Worm (Caenorhabditis elegans) whole organism, young adult: ENCODE data around the gene ZK546.19.
A peak's percentile ranks its signal among the peaks of the same experiment; 100 is the strongest.

Experiments
- lsy-27 ChIP-seq: sonication (generic microtip); optimal IDR thresholded peaks from 2 replicates; lab custom pipeline; 2017; ENCODE audit warnings: missing genetic modification characterization, mild to moderate bottlenecking, missing compliant biosample characterization, antibody characterized with exemption, missing genotype, borderline replicate concordance; ENCODE audit not compliant: insufficient read depth
- nfyb-1 ChIP-seq: fragments of 200-800 bp; sonication (Bioruptor generic); IDR thresholded peaks from 2 replicates; pipeline ENCODE4 v1.3.6; 2022; ENCODE audit warnings: missing genetic modification reagents, missing genetic modification characterization, missing compliant biosample characterization

ce11 chrII:4948118-4948517, 6.6 kb downstream of the ZK546.19 start:
- TF ChIP-seq nfyb-1 (GFP tag; lab: Robert Waterston, UW) (0 out of 2 replicates have a peak, but pooled peaks have one; percentile 10), lsy-27 (tag; lab: Kevin White, UChicago) (no peak)
